Fruit fly (Drosophila melanogaster) whole organism, prepupa: ENCODE data around the gene CG7730.

Experiments
- Blimp-1 ChIP-seq: fragments of 200-800 bp; sonication (Bioruptor generic); optimal IDR thresholded peaks from 3 replicates; lab custom pipeline; 2017; ENCODE audit warnings: missing biosample characterization, missing genetic modification characterization, mild to moderate bottlenecking, moderate library complexity, missing genetic modification reagents
- CG10631 ChIP-seq: fragments of 200-800 bp; sonication (Bioruptor generic); optimal IDR thresholded peaks from 2 replicates; lab custom pipeline; 2016; ENCODE audit warnings: missing biosample characterization, missing genetic modification characterization
- CG10669 ChIP-seq: fragments of 200-800 bp; sonication (Bioruptor generic); optimal IDR thresholded peaks from 3 replicates; lab custom pipeline; 2018; ENCODE audit warnings: missing biosample characterization, mild to moderate bottlenecking, missing genetic modification characterization, moderate library complexity
- CG11294 ChIP-seq: fragments of 200-800 bp; sonication (Bioruptor generic); IDR thresholded peaks from 2 replicates; pipeline ENCODE4 v1.3.6; 2022; ENCODE audit warnings: missing biosample characterization, missing genetic modification characterization
- CG11762 ChIP-seq: fragments of 200-800 bp; sonication (Bioruptor generic); optimal IDR thresholded peaks from 3 replicates; lab custom pipeline; 2016; ENCODE audit warnings: missing biosample characterization, missing genetic modification characterization; ENCODE audit not compliant: insufficient read depth
- CG15336 ChIP-seq: fragments of 200-800 bp; sonication (Bioruptor generic); IDR thresholded peaks from 2 replicates; pipeline ENCODE4 v1.3.6; 2022; ENCODE audit warnings: missing biosample characterization, missing genetic modification characterization
- CG1621 ChIP-seq: fragments of 200-800 bp; sonication (Bioruptor generic); optimal IDR thresholded peaks from 3 replicates; lab custom pipeline; 2018; ENCODE audit warnings: missing biosample characterization, mild to moderate bottlenecking, missing genetic modification characterization
- CG16779 ChIP-seq: fragments of 200-800 bp; sonication (Bioruptor generic); optimal IDR thresholded peaks from 3 replicates; lab custom pipeline; 2017; ENCODE audit warnings: missing biosample characterization, mild to moderate bottlenecking, missing genetic modification characterization
- CG3032 ChIP-seq: fragments of 200-800 bp; optimal IDR thresholded peaks from 2 replicates; lab custom pipeline; 2019; ENCODE audit warnings: missing biosample characterization, mild to moderate bottlenecking, missing genetic modification characterization, moderate library complexity
- CG32006 ChIP-seq: fragments of 200-800 bp; sonication (Bioruptor generic); optimal IDR thresholded peaks from 3 replicates; lab custom pipeline; 2017; ENCODE audit warnings: missing biosample characterization, mild to moderate bottlenecking, missing genetic modification characterization
- CG4318 ChIP-seq: fragments of 200-800 bp; sonication (Bioruptor generic); optimal IDR thresholded peaks from 3 replicates; lab custom pipeline; 2017; ENCODE audit warnings: missing biosample characterization, mild to moderate bottlenecking, missing genetic modification characterization
- CG6163 ChIP-seq: fragments of 200-800 bp; sonication (Bioruptor generic); IDR thresholded peaks from 3 replicates; pipeline ENCODE4 v1.3.6; 2022; ENCODE audit warnings: missing biosample characterization, missing genetic modification characterization
- CG6854 ChIP-seq: fragments of 200-800 bp; sonication (Bioruptor generic); optimal IDR thresholded peaks from 2 replicates; lab custom pipeline; 2017; ENCODE audit warnings: missing biosample characterization, mild to moderate bottlenecking, missing genetic modification characterization
- CG8119 ChIP-seq: fragments of 200-800 bp; sonication (Bioruptor generic); IDR thresholded peaks from 3 replicates; pipeline ENCODE4 v1.3.6; 2022; ENCODE audit warnings: missing biosample characterization, missing genetic modification characterization
- CG8319 ChIP-seq: fragments of 200-800 bp; sonication (Bioruptor generic); optimal IDR thresholded peaks from 3 replicates; lab custom pipeline; 2016; ENCODE audit warnings: missing biosample characterization, missing genetic modification characterization
- CG9139 ChIP-seq: fragments of 200-800 bp; sonication (Bioruptor generic); optimal IDR thresholded peaks from 3 replicates; lab custom pipeline; 2017; ENCODE audit warnings: missing biosample characterization, mild to moderate bottlenecking, missing genetic modification characterization
- Eip75B ChIP-seq: fragments of 200-800 bp; sonication (Bioruptor generic); optimal IDR thresholded peaks from 3 replicates; lab custom pipeline; 2016; ENCODE audit warnings: missing biosample characterization, missing genetic modification characterization
- Eip78C ChIP-seq: fragments of 200-800 bp; sonication (Bioruptor generic); peaks from one replicate; lab custom pipeline; 2016; ENCODE audit warnings: missing biosample characterization, missing genetic modification characterization
- Eip93F ChIP-seq: fragments of 200-800 bp; sonication (Bioruptor generic); optimal IDR thresholded peaks from 2 replicates; lab custom pipeline; 2016; ENCODE audit warnings: missing biosample characterization, mild to moderate bottlenecking, missing genetic modification characterization
- Gug ChIP-seq: fragments of 200-800 bp; sonication (Bioruptor generic); IDR thresholded peaks from 2 replicates; pipeline ENCODE4 v1.3.6; 2022; ENCODE audit warnings: missing biosample characterization, missing genetic modification characterization
- Hr38 ChIP-seq: sonication (Bioruptor generic); optimal IDR thresholded peaks from 2 replicates; lab custom pipeline; 2016; ENCODE audit warnings: missing biosample characterization, missing genetic modification characterization
- Hr39 ChIP-seq: fragments of 200-800 bp; sonication (Bioruptor generic); optimal IDR thresholded peaks from 2 replicates; lab custom pipeline; 2016; ENCODE audit warnings: missing biosample characterization, missing genetic modification characterization
- Hr4 ChIP-seq: fragments of 200-800 bp; sonication (Bioruptor generic); optimal IDR thresholded peaks from 3 replicates; lab custom pipeline; 2016; ENCODE audit warnings: missing biosample characterization, missing genetic modification characterization
- Met ChIP-seq: fragments of 200-800 bp; sonication (Bioruptor generic); optimal IDR thresholded peaks from 3 replicates; lab custom pipeline; 2016; ENCODE audit warnings: missing biosample characterization, missing genetic modification characterization
- Smox ChIP-seq: fragments of 200-800 bp; sonication (Bioruptor generic); optimal IDR thresholded peaks from 3 replicates; lab custom pipeline; 2016; ENCODE audit warnings: missing biosample characterization, missing genetic modification characterization
- Sox102F ChIP-seq: fragments of 200-800 bp; sonication (Bioruptor generic); optimal IDR thresholded peaks from 2 replicates; lab custom pipeline; 2016; ENCODE audit warnings: missing biosample characterization, mild to moderate bottlenecking, missing genetic modification characterization
- Sox15 ChIP-seq: fragments of 200-800 bp; sonication (Bioruptor generic); optimal IDR thresholded peaks from 3 replicates; lab custom pipeline; 2016; ENCODE audit warnings: missing biosample characterization, missing genetic modification characterization
- achi ChIP-seq: fragments of 200-800 bp; sonication (Bioruptor generic); optimal IDR thresholded peaks from 3 replicates; lab custom pipeline; 2016; ENCODE audit warnings: missing biosample characterization, missing genetic modification characterization
- acj6 ChIP-seq: fragments of 200-800 bp; sonication (Bioruptor generic); optimal IDR thresholded peaks from 3 replicates; lab custom pipeline; 2016; ENCODE audit warnings: missing biosample characterization, missing genetic modification characterization
- cyc ChIP-seq: fragments of 200-800 bp; sonication (Bioruptor generic); optimal IDR thresholded peaks from 3 replicates; lab custom pipeline; 2016; ENCODE audit warnings: missing biosample characterization, missing genetic modification characterization
- dac ChIP-seq: fragments of 200-800 bp; sonication (Bioruptor generic); optimal IDR thresholded peaks from 2 replicates; lab custom pipeline; 2017; ENCODE audit warnings: missing biosample characterization, mild to moderate bottlenecking, missing genetic modification characterization
- esn ChIP-seq: fragments of 200-800 bp; sonication (Bioruptor generic); optimal IDR thresholded peaks from 2 replicates; lab custom pipeline; 2016; ENCODE audit warnings: missing biosample characterization, mild to moderate bottlenecking, missing genetic modification characterization, moderate library complexity
- fd59A ChIP-seq: fragments of 200-800 bp; sonication (Bioruptor generic); optimal IDR thresholded peaks from 2 replicates; lab custom pipeline; 2017; ENCODE audit warnings: missing biosample characterization, mild to moderate bottlenecking, missing genetic modification characterization, missing genetic modification reagents
- fd85E ChIP-seq: fragments of 200-800 bp; sonication (Bioruptor generic); optimal IDR thresholded peaks from 3 replicates; lab custom pipeline; 2016; ENCODE audit warnings: missing biosample characterization, missing genetic modification characterization
- net ChIP-seq: fragments of 200-800 bp; sonication (Bioruptor generic); optimal IDR thresholded peaks from 3 replicates; lab custom pipeline; 2016; ENCODE audit warnings: missing biosample characterization, missing genetic modification characterization
- pdm3 ChIP-seq: fragments of 200-800 bp; sonication (Bioruptor generic); optimal IDR thresholded peaks from 3 replicates; lab custom pipeline; 2016; ENCODE audit warnings: missing biosample characterization, missing genetic modification characterization
- spab ChIP-seq: fragments of 200-800 bp; sonication (Bioruptor generic); optimal IDR thresholded peaks from 2 replicates; lab custom pipeline; 2017; ENCODE audit warnings: missing biosample characterization, mild to moderate bottlenecking, missing genetic modification characterization, missing genetic modification reagents
- svp ChIP-seq: fragments of 200-800 bp; sonication (Bioruptor generic); peaks from one replicate; lab custom pipeline; 2016; ENCODE audit warnings: missing biosample characterization, missing genetic modification characterization
- vri ChIP-seq: fragments of 200-800 bp; sonication (Bioruptor generic); optimal IDR thresholded peaks from 3 replicates; lab custom pipeline; 2016; ENCODE audit warnings: missing biosample characterization, mild to moderate bottlenecking, missing genetic modification characterization

Gene CG7730

DNA sequence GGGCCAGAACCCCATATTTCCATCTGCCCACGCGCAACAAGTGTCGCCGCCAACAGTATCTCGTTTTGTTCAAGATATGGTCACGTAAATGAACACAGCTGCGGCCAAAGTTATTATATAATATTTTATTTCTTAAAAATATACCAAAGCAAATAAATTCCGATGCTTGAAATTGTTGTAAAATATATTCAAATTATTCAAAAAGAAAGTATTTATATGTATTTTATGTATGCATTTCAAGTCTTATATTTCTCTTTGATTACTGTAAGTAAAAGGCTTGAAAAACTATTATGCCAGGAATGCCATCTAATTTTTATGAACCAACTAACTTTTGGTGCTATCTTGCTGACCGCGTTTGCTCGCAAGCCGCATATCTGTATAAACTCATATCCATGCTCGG is 38.1 kb upstream of the CG7730 start (continued):
- TF ChIP-seq CG4318, result no peak
- TF ChIP-seq spab (GFP tag; lab: Kevin White, UChicago), result peak; percentile 78
- TF ChIP-seq net (GFP tag; lab: Kevin White, UChicago), result peak; percentile 87
- peak; percentile 82 for TF ChIP-seq achi
- TF ChIP-seq fd59A (GFP tag; lab: Kevin White, UChicago), result peak; percentile 80
- TF ChIP-seq CG1621 (tag; lab: Kevin White, UChicago), result peak; percentile 69
- peak; percentile 77 for TF ChIP-seq CG11762 (GFP tag; lab: Kevin White, UChicago)
- no peak for TF ChIP-seq Hr4 (GFP tag; lab: Kevin White, UChicago)
- TF ChIP-seq CG16779 (tag; lab: Kevin White, UChicago), result peak; percentile 57
- peak; percentile 82 for TF ChIP-seq Smox (GFP tag; lab: Kevin White, UChicago)
- peak; percentile 90 for TF ChIP-seq CG15336 (GFP tag; lab: Robert Waterston, UW)
- peak; percentile 92 for TF ChIP-seq esn (GFP tag; lab: Kevin White, UChicago)
- peak; percentile 51 for TF ChIP-seq Gug (GFP tag; lab: Robert Waterston, UW)
- TF ChIP-seq pdm3 (GFP tag; lab: Kevin White, UChicago), result no peak
- TF ChIP-seq fd85E (GFP tag; lab: Kevin White, UChicago), result no peak
- peak; percentile 90 for TF ChIP-seq CG8119 (GFP tag; lab: Robert Waterston, UW)
- TF ChIP-seq svp (GFP tag; lab: Kevin White, UChicago), result peak; percentile 93
- peak; percentile 85 for TF ChIP-seq Sox102F
- peak; percentile 81 for TF ChIP-seq vri (GFP tag; lab: Kevin White, UChicago)
- TF ChIP-seq CG11294 (GFP tag; lab: Robert Waterston, UW), result 0 out of 2 replicates have a peak, but pooled peaks have one; percentile 19
- TF ChIP-seq Met (GFP tag; lab: Kevin White, UChicago), result peak; percentile 91
- no peak for TF ChIP-seq CG10669 (GFP tag; lab: Kevin White, UChicago)
- TF ChIP-seq Hr38 (GFP tag; lab: Kevin White, UChicago), result no peak
- TF ChIP-seq Eip75B, result no peak
- TF ChIP-seq Hr39 (GFP tag; lab: Kevin White, UChicago), result peak; percentile 71
- TF ChIP-seq Sox15, result peak; percentile 67
- TF ChIP-seq acj6 (GFP tag; lab: Kevin White, UChicago), result peak; percentile 81
- peak; percentile 68 for TF ChIP-seq Eip93F

- TF ChIP-seq CG8319 (GFP tag; lab: Kevin White, UChicago), result no peak
- no peak for TF ChIP-seq Hr4 (GFP tag; lab: Kevin White, UChicago)
- no peak for TF ChIP-seq CG10631 (GFP tag; lab: Kevin White, UChicago)
- TF ChIP-seq svp (GFP tag; lab: Kevin White, UChicago), result no peak
- no peak for TF ChIP-seq esn (GFP tag; lab: Kevin White, UChicago)
- no peak for TF ChIP-seq CG16779 (tag; lab: Kevin White, UChicago)
- no peak for TF ChIP-seq CG9139 (GFP tag; lab: Kevin White, UChicago)
- no peak for TF ChIP-seq Eip93F
- TF ChIP-seq CG10669 (GFP tag; lab: Kevin White, UChicago), result no peak
- TF ChIP-seq CG32006 (GFP tag; lab: Kevin White, UChicago), result no peak
- no peak for TF ChIP-seq fd85E (GFP tag; lab: Kevin White, UChicago)
- TF ChIP-seq CG6163 (GFP tag; lab: Robert Waterston, UW), result no peak
- TF ChIP-seq Blimp-1 (GFP tag; lab: Kevin White, UChicago), result no peak
- no peak for TF ChIP-seq pdm3 (GFP tag; lab: Kevin White, UChicago)
- no peak for TF ChIP-seq dac
- TF ChIP-seq CG3032 (tag; lab: Kevin White, UChicago), result no peak
- TF ChIP-seq Gug (GFP tag; lab: Robert Waterston, UW), result no peak
- TF ChIP-seq acj6 (GFP tag; lab: Kevin White, UChicago), result no peak
Measured at dm6 chr3L:16994805-16995204, 32.5 kb upstream of the CG7730 start.

- TF ChIP-seq Eip78C (GFP tag; lab: Kevin White, UChicago), result no peak
- TF ChIP-seq svp (GFP tag; lab: Kevin White, UChicago), result peak; percentile 91
- TF ChIP-seq cyc (GFP tag; lab: Kevin White, UChicago), result no peak
- peak; percentile 37 for TF ChIP-seq CG6854
- no peak for TF ChIP-seq CG1621 (tag; lab: Kevin White, UChicago)
- TF ChIP-seq Blimp-1 (GFP tag; lab: Kevin White, UChicago), result no peak
- TF ChIP-seq CG10631 (GFP tag; lab: Kevin White, UChicago), result no peak
- no peak for TF ChIP-seq Smox (GFP tag; lab: Kevin White, UChicago)
- TF ChIP-seq CG16779 (tag; lab: Kevin White, UChicago), result peak; percentile 31
- peak; percentile 34 for TF ChIP-seq vri (GFP tag; lab: Kevin White, UChicago)
- TF ChIP-seq spab (GFP tag; lab: Kevin White, UChicago), result peak; percentile 23
- no peak for TF ChIP-seq esn (GFP tag; lab: Kevin White, UChicago)
- no peak for TF ChIP-seq Sox15
Measured at dm6 chr3L:17000289-17000688, 27.0 kb upstream of the CG7730 start.
